Worm (Caenorhabditis elegans) whole organism, late embryonic: ENCODE data around the gene F38C2.1.

Experiments
- C08G9.2 ChIP-seq: sonication (generic microtip); optimal IDR thresholded peaks from 2 replicates; lab custom pipeline; 2016; ENCODE audit warnings: mild to moderate bottlenecking, missing genetic modification characterization, moderate library complexity, missing compliant biosample characterization
- C38D4.7 ChIP-seq: fragments of 200-800 bp; sonication (Bioruptor generic); optimal IDR thresholded peaks from 2 replicates; lab custom pipeline; 2018; ENCODE audit warnings: mild to moderate bottlenecking, missing genetic modification characterization, moderate library complexity, missing compliant biosample characterization
- Y22D7AL.16 ChIP-seq: sonication (generic microtip); optimal IDR thresholded peaks from 2 replicates; lab custom pipeline; 2016; ENCODE audit warnings: missing genetic modification characterization, missing compliant biosample characterization
- ceh-22 ChIP-seq: sonication (generic microtip); optimal IDR thresholded peaks from 2 replicates; lab custom pipeline; 2017; ENCODE audit warnings: missing biosample characterization, missing genetic modification characterization
- ceh-30 ChIP-seq: fragments of 150-350 bp; optimal IDR thresholded peaks from 2 replicates; lab custom pipeline; 2014; ENCODE audit warnings: missing biosample characterization, missing genetic modification characterization
- ceh-48 ChIP-seq: sonication (generic microtip); optimal IDR thresholded peaks from 2 replicates; lab custom pipeline; 2016; ENCODE audit warnings: missing genetic modification characterization, inconsistent platforms, missing compliant biosample characterization
- ceh-6 ChIP-seq: fragments of 200-800 bp; sonication (Bioruptor generic); optimal IDR thresholded peaks from 2 replicates; lab custom pipeline; 2018; ENCODE audit warnings: mild to moderate bottlenecking, missing genetic modification characterization, missing compliant biosample characterization
- ceh-9 ChIP-seq: sonication (generic microtip); optimal IDR thresholded peaks from 2 replicates; lab custom pipeline; 2016; ENCODE audit warnings: mild to moderate bottlenecking, missing genetic modification characterization, inconsistent platforms, missing compliant biosample characterization
- che-1 ChIP-seq: sonication (generic microtip); optimal IDR thresholded peaks from 2 replicates; lab custom pipeline; 2016; ENCODE audit warnings: mild to moderate bottlenecking, missing genetic modification characterization, missing compliant biosample characterization
- dve-1 ChIP-seq: sonication (generic microtip); optimal IDR thresholded peaks from 2 replicates; lab custom pipeline; 2017; ENCODE audit warnings: antibody characterized with exemption, mild to moderate bottlenecking, missing genetic modification characterization, missing compliant biosample characterization
- elt-2 ChIP-seq: sonication (generic microtip); optimal IDR thresholded peaks from 2 replicates; lab custom pipeline; 2016; ENCODE audit warnings: missing genetic modification reagents, missing genetic modification characterization, missing compliant biosample characterization
- ets-4 ChIP-seq: sonication (generic microtip); optimal IDR thresholded peaks from 2 replicates; lab custom pipeline; 2016; ENCODE audit warnings: missing genetic modification characterization, missing compliant biosample characterization
- fax-1 ChIP-seq: sonication (generic microtip); optimal IDR thresholded peaks from 2 replicates; lab custom pipeline; 2016; ENCODE audit warnings: missing genotype, missing genetic modification characterization, missing compliant biosample characterization
- fkh-10 ChIP-seq: fragments of 150-350 bp; optimal IDR thresholded peaks from 2 replicates; lab custom pipeline; 2014; ENCODE audit warnings: missing biosample characterization, missing genetic modification reagents, missing genetic modification characterization
- hlh-13 ChIP-seq: fragments of 200-800 bp; sonication (Bioruptor generic); optimal IDR thresholded peaks from 2 replicates; lab custom pipeline; 2018; ENCODE audit warnings: mild to moderate bottlenecking, missing genetic modification characterization, missing compliant biosample characterization
- hlh-15 ChIP-seq: sonication (generic microtip); optimal IDR thresholded peaks from 2 replicates; lab custom pipeline; 2016; ENCODE audit warnings: missing genetic modification characterization, missing compliant biosample characterization
- hlh-8 ChIP-seq: sonication (generic microtip); optimal IDR thresholded peaks from 2 replicates; lab custom pipeline; 2016; ENCODE audit warnings: missing genotype, missing genetic modification characterization, missing compliant biosample characterization
- lim-6 ChIP-seq: sonication (generic microtip); optimal IDR thresholded peaks from 2 replicates; lab custom pipeline; 2016; ENCODE audit warnings: missing genetic modification characterization, missing compliant biosample characterization
- madf-2 ChIP-seq: sonication (generic microtip); optimal IDR thresholded peaks from 2 replicates; lab custom pipeline; 2017; ENCODE audit warnings: missing genetic modification characterization, missing compliant biosample characterization
- mec-3 ChIP-seq: sonication (generic microtip); optimal IDR thresholded peaks from 2 replicates; lab custom pipeline; 2016; ENCODE audit warnings: borderline replicate concordance, missing genetic modification characterization, missing compliant biosample characterization
- nhr-11 ChIP-seq: fragments of 150-350 bp; optimal IDR thresholded peaks from 2 replicates; lab custom pipeline; 2014; ENCODE audit warnings: missing biosample characterization, missing genetic modification characterization
- nhr-232 ChIP-seq: sonication (generic microtip); optimal IDR thresholded peaks from 2 replicates; lab custom pipeline; 2016; ENCODE audit warnings: missing genetic modification characterization, missing compliant biosample characterization
- npax-4 ChIP-seq: sonication (generic microtip); optimal IDR thresholded peaks from 2 replicates; lab custom pipeline; 2016; ENCODE audit warnings: missing genetic modification characterization, missing compliant biosample characterization
- pag-3 ChIP-seq: sonication (generic microtip); optimal IDR thresholded peaks from 2 replicates; lab custom pipeline; 2016; ENCODE audit warnings: missing compliant biosample characterization, missing genetic modification characterization, borderline replicate concordance
- pha-4 ChIP-seq: fragments of 150-350 bp; optimal IDR thresholded peaks from 2 replicates; lab custom pipeline; 2018; ENCODE audit warnings: missing biosample characterization, missing genetic modification reagents, missing genetic modification characterization
- pros-1 ChIP-seq: fragments of 150-350 bp; optimal IDR thresholded peaks from 2 replicates; lab custom pipeline; 2014; ENCODE audit warnings: missing biosample characterization, missing genetic modification reagents, missing genetic modification characterization
- sdc-2 ChIP-seq: sonication (generic microtip); optimal IDR thresholded peaks from 2 replicates; lab custom pipeline; 2016; ENCODE audit warnings: missing genotype, missing genetic modification characterization, missing compliant biosample characterization
- sox-4 ChIP-seq: sonication (generic microtip); optimal IDR thresholded peaks from 2 replicates; lab custom pipeline; 2017; ENCODE audit warnings: mild to moderate bottlenecking, missing genetic modification characterization, inconsistent platforms, missing compliant biosample characterization
- syd-9 ChIP-seq: sonication (generic microtip); optimal IDR thresholded peaks from 2 replicates; lab custom pipeline; 2016; ENCODE audit warnings: mild to moderate bottlenecking, missing genetic modification characterization, moderate library complexity, missing compliant biosample characterization
- tbx-7 ChIP-seq: sonication (generic microtip); optimal IDR thresholded peaks from 2 replicates; lab custom pipeline; 2016; ENCODE audit warnings: missing genotype, missing genetic modification characterization, missing compliant biosample characterization
- ttx-3 ChIP-seq: sonication (generic microtip); optimal IDR thresholded peaks from 2 replicates; lab custom pipeline; 2016; ENCODE audit warnings: missing genetic modification reagents, missing genetic modification characterization, missing compliant biosample characterization
- unc-42 ChIP-seq: sonication (generic microtip); optimal IDR thresholded peaks from 2 replicates; lab custom pipeline; 2016; ENCODE audit warnings: missing genotype, missing genetic modification characterization, missing compliant biosample characterization
- unc-86 ChIP-seq: sonication (generic microtip); optimal IDR thresholded peaks from 2 replicates; lab custom pipeline; 2016; ENCODE audit warnings: missing genetic modification characterization, missing compliant biosample characterization
- zip-5 ChIP-seq: sonication (generic microtip); optimal IDR thresholded peaks from 2 replicates; lab custom pipeline; 2016; ENCODE audit warnings: missing genetic modification characterization, missing compliant biosample characterization

The F38C2.1 gene

DNA sequence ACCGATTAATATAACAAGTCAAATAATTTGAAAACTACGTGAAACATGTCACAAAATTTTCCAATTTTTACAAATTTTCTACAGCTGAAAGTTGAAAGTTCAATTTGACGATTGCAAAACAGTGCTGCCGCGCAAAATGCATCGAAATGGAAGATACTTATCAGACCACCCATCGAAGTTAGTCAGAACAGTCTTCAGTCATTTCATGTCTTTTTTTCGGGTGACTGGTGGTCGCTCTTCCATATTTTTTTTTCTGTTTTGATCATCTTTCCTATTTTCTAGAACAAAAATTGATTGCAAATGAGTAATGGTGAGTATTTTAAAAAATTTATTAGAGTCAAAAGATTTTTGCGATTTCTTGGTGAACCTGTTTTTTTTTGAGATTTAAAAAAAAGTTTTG, at the start of gene F38C2.1:
F38C2.1 (plus strand) TSS at position 301 of the 400 bp plus-strand sequence.
- TF ChIP-seq C08G9.2 (tag; lab: Kevin White, UChicago) (no peak), nhr-11 (tag; lab: Kevin White, UChicago) (no peak), ceh-22 (tag; lab: Kevin White, UChicago) (no peak)

DNA sequence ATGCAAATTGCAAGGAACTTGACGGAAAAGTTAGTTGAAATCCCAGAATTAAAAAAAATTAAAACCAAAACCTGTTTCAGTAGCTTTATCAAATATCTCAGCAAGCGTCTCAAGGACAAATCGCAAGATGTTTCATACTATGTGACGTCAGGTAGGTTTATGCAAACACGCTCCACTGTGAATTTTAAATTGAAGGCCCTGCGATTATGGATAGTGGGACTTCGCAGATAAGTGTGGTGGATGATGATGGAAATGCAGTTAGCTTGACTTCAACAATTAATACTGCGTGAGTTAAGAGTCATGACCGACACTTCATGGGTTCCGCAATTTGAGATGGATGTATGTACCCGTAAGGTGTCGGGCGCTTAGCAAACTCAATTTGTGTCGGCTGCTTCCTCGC, 47.4 kb upstream of the F38C2.1 start:
- TF ChIP-seq che-1 (no peak), ttx-3 (no peak), hlh-15 (tag; lab: Kevin White, UChicago) (no peak), ceh-9 (no peak), syd-9 (tag; lab: Kevin White, UChicago) (no peak), nhr-11 (tag; lab: Kevin White, UChicago) (no peak), ceh-30 (no peak), mec-3 (tag; lab: Kevin White, UChicago) (no peak), tbx-7 (tag; lab: Kevin White, UChicago) (no peak), fax-1 (no peak), unc-86 (tag; lab: Kevin White, UChicago) (no peak), pha-4 (tag; lab: Kevin White, UChicago) (no peak), hlh-13 (GFP tag; lab: Kevin White, UChicago) (no peak)

DNA sequence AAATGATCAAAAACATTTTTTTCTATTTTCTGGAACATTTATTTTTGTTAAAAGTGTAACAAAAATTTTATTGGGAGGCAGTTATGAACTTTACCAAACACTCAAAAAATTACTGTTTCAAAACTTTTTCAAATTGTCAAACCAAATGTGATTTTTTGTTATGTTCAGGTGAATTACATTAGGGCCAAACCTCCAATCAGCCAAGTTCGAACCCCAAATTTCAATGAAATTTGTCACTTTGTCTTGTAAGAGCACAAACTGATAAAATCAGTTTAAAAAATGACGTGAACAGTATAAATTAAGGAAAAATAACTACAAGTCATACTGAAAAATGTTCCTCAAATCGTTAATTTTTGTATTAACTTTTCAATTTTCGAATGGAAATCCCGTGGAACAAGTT, 45.2 kb upstream of the F38C2.1 start, which contains the start of gene H25K10.1:
H25K10.1 (plus strand) TSS at position 301 of the 400 bp plus-strand sequence.
- TF ChIP-seq sdc-2, result no peak
- no peak for TF ChIP-seq hlh-13 (GFP tag; lab: Kevin White, UChicago)
- no peak for TF ChIP-seq C38D4.7 (GFP tag; lab: Kevin White, UChicago)
- TF ChIP-seq Y22D7AL.16, result no peak
- TF ChIP-seq dve-1 (tag; lab: Kevin White, UChicago), result no peak
- no peak for TF ChIP-seq syd-9 (tag; lab: Kevin White, UChicago)
- TF ChIP-seq pag-3 (tag; lab: Kevin White, UChicago), result no peak
- no peak for TF ChIP-seq ceh-6 (GFP tag; lab: Kevin White, UChicago)
- TF ChIP-seq sox-4, result no peak
- TF ChIP-seq unc-42 (tag; lab: Kevin White, UChicago), result no peak
- TF ChIP-seq hlh-15 (tag; lab: Kevin White, UChicago), result no peak
- no peak for TF ChIP-seq tbx-7 (tag; lab: Kevin White, UChicago)
- TF ChIP-seq lim-6 (tag; lab: Kevin White, UChicago), result no peak
- no peak for TF ChIP-seq npax-4
- TF ChIP-seq ttx-3, result no peak
- no peak for TF ChIP-seq fkh-10 (GFP tag; lab: Kevin White, UChicago)
- TF ChIP-seq pros-1 (tag; lab: Kevin White, UChicago), result no peak
- TF ChIP-seq madf-2 (tag; lab: Kevin White, UChicago), result no peak

DNA sequence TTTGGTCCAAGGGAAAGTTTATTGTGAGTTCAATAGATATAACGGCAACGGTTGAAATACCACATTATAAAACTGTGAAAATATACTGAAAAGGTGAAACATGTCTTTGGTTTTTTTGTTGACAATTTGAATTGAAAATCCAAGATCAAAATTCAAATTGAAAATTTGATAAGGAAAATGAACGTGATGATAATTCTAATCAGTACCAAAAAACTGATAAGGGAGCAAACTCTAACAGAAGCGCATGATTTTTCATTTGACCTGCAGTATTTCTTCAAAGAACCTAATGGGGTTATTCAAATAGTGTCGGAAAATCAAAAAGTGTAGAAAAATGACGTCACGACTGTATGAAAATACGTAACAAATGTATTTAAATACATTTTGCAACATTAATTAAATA, 43.9 kb upstream of the F38C2.1 start:
- no peak for TF ChIP-seq zip-5 (tag; lab: Kevin White, UChicago)
- no peak for TF ChIP-seq lim-6 (tag; lab: Kevin White, UChicago)
- peak; percentile 71 for TF ChIP-seq elt-2 (tag; lab: Kevin White, UChicago)

DNA sequence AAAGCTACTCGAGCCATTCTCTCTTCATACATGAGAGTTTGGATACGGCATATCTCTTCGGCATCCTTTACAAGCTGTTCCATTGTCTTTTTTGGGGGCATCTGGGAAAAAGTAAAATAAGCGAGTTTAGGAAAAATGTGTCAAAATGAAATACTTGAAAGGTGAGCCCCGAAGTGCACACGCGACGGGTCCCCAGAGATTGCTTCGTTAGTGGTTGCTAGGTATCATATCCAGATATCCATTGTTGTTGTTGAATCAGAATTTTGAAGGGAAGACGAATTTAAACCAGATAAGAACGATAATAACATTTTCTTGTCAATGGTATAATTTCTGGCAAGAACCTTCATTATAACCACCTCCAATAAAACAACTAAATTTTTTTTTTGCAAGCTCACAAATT, 36.3 kb upstream of the F38C2.1 start, which contains the start of gene H25K10.2:
H25K10.2 (minus strand) TSS at position 101 of the 400 bp plus-strand sequence.
- TF ChIP-seq dve-1 (tag; lab: Kevin White, UChicago), result no peak
- TF ChIP-seq pag-3 (tag; lab: Kevin White, UChicago), result no peak

DNA sequence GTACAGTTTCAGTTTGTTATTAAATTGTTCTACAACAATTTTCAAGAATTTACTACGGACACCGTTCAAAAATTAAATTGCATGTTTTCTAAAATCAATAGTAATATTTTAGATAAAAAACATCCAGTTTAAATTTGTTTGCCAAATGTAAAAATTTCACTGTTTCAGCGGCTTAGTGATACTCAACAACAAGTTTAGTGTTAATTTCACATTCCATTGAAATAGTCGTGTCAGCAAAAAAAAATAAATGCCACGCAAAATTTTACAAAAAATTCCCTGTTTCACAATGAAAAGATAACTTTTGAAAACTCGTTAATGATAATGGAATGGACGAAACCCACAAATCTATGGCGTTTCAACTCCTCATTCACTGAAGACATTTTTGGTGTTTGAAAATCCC, 31.1 kb upstream of the F38C2.1 start:
- no peak for TF ChIP-seq ets-4 (tag; lab: Kevin White, UChicago)
- no peak for TF ChIP-seq unc-86 (tag; lab: Kevin White, UChicago)
- TF ChIP-seq nhr-232 (tag; lab: Kevin White, UChicago), result no peak
- TF ChIP-seq ceh-48 (tag; lab: Kevin White, UChicago), result no peak
- no peak for TF ChIP-seq hlh-8 (tag; lab: Kevin White, UChicago)
- TF ChIP-seq pros-1 (tag; lab: Kevin White, UChicago), result no peak
- TF ChIP-seq tbx-7 (tag; lab: Kevin White, UChicago), result no peak
- no peak for TF ChIP-seq fax-1
- no peak for TF ChIP-seq C08G9.2 (tag; lab: Kevin White, UChicago)
- no peak for TF ChIP-seq ceh-9
